Worm (Caenorhabditis elegans) whole organism, early embryonic: ENCODE data around the gene F44E5.15.

Experiments used
- B0310.2 ChIP-seq: sonication (generic microtip); optimal IDR thresholded peaks from 2 replicates; lab custom pipeline; 2016; ENCODE audit warnings: mild to moderate bottlenecking, missing genetic modification characterization, missing compliant biosample characterization
- ama-1 ChIP-seq: fragments of 150-350 bp; optimal IDR thresholded peaks from 2 replicates; lab custom pipeline; 2014
- ceh-13 ChIP-seq: fragments of 200-800 bp; sonication (Bioruptor generic); optimal IDR thresholded peaks from 2 replicates; lab custom pipeline; 2018; ENCODE audit warnings: mild to moderate bottlenecking, missing genetic modification characterization, missing compliant biosample characterization
- ceh-36 ChIP-seq: sonication (generic microtip); optimal IDR thresholded peaks from 2 replicates; lab custom pipeline; 2016; ENCODE audit warnings: missing genetic modification characterization, inconsistent platforms, missing compliant biosample characterization
- ets-7 ChIP-seq: sonication (generic microtip); optimal IDR thresholded peaks from 2 replicates; lab custom pipeline; 2016; ENCODE audit warnings: missing genotype, missing genetic modification characterization, missing compliant biosample characterization
- flt-1 ChIP-seq: fragments of 200-800 bp; sonication (Bioruptor generic); IDR thresholded peaks from 2 replicates; pipeline ENCODE4 v1.3.6; 2022; ENCODE audit warnings: missing genetic modification characterization, missing compliant biosample characterization
- hmbx-1 ChIP-seq: sonication (generic microtip); optimal IDR thresholded peaks from 2 replicates; lab custom pipeline; 2016; ENCODE audit warnings: mild to moderate bottlenecking, missing genetic modification characterization, missing compliant biosample characterization
- hmg-4 ChIP-seq: fragments of 200-800 bp; sonication (Bioruptor generic); optimal IDR thresholded peaks from 2 replicates; lab custom pipeline; 2018; ENCODE audit warnings: mild to moderate bottlenecking, missing genetic modification characterization, missing compliant biosample characterization
- pes-1 ChIP-seq: fragments of 200-800 bp; sonication (Bioruptor generic); IDR thresholded peaks from 2 replicates; pipeline ENCODE4 v1.3.6; 2022; ENCODE audit warnings: missing genetic modification reagents, missing genetic modification characterization, missing compliant biosample characterization
- scrt-1 ChIP-seq: fragments of 200-800 bp; sonication (Bioruptor generic); IDR thresholded peaks from 2 replicates; pipeline ENCODE4 v1.3.6; 2022; ENCODE audit warnings: missing genetic modification characterization, missing compliant biosample characterization
- tbx-37 ChIP-seq: fragments of 200-800 bp; sonication (Bioruptor generic); conservative IDR thresholded peaks from 2 replicates; pipeline ENCODE4 v1.3.6; 2022; ENCODE audit warnings: missing genetic modification reagents, missing genetic modification characterization, missing compliant biosample characterization
- tra-4 ChIP-seq: sonication (generic microtip); optimal IDR thresholded peaks from 2 replicates; lab custom pipeline; 2017; ENCODE audit warnings: missing genetic modification characterization, missing compliant biosample characterization

DNA sequence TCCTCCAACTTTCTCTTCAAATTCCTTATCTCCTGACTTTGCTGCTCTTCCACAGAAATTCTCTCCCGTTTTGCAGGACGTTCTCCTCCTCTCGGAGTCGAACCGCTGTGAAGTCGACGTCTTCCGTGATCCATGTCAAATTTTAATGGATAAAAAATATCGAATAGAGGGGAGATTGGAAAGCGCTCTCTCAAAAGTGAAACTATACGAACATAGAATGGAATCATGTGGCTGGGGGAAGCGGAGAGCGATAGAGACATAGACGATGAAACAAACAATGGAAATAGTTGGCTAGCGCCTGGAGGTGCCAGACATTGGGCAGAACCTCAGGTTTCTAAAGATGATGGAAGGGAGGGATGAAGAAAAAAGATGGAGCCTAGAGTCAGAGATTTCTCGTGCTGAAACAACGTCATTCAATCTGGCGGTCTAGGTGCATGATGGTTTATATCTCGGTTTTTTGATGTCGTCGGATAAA is 41.5 kb downstream of the F44E5.15 start, which contains the start of gene F43G6.8:
- TF ChIP-seq ets-7 (tag; lab: Kevin White, UChicago) (no peak), hmg-4 (GFP tag; lab: Kevin White, UChicago) (peak; percentile 37), ceh-13 (GFP tag; lab: Kevin White, UChicago) (no peak), scrt-1 (no peak), ama-1 (lab: Kevin White, UChicago) (no peak), B0310.2 (no peak), tbx-37 (GFP tag; lab: Robert Waterston, UW) (no peak), flt-1 (GFP tag; lab: Robert Waterston, UW) (no peak), pes-1 (GFP tag; lab: Robert Waterston, UW) (no peak), hmbx-1 (no peak), ceh-36 (tag; lab: Kevin White, UChicago) (no peak), tra-4 (tag; lab: Kevin White, UChicago) (no peak)
